Worm (Caenorhabditis elegans) whole organism, L3 larva: ENCODE measurements around the gene ZK945.6.

Experiments
- R02D3.7 ChIP-seq: fragments of 150-350 bp; optimal IDR thresholded peaks from 2 replicates; lab custom pipeline; 2014; ENCODE audit warnings: missing biosample characterization, missing genetic modification characterization
- ZK546.5 ChIP-seq: sonication (generic microtip); optimal IDR thresholded peaks from 2 replicates; lab custom pipeline; 2017; ENCODE audit warnings: missing biosample characterization, missing genetic modification characterization
- aly-2 ChIP-seq: fragments of 150-350 bp; optimal IDR thresholded peaks from 2 replicates; lab custom pipeline; 2014; ENCODE audit warnings: missing biosample characterization, missing genetic modification characterization
- ama-1 ChIP-seq: fragments of 150-350 bp; optimal IDR thresholded peaks from 2 replicates; lab custom pipeline; 2018
- ceh-16 ChIP-seq: sonication (generic microtip); optimal IDR thresholded peaks from 2 replicates; lab custom pipeline; 2017; ENCODE audit warnings: missing biosample characterization, missing genetic modification characterization
- ceh-9 ChIP-seq: sonication (generic microtip); optimal IDR thresholded peaks from 2 replicates; lab custom pipeline; 2018; ENCODE audit warnings: missing biosample characterization, missing genetic modification characterization
- egl-27 ChIP-seq: sonication (generic microtip); optimal IDR thresholded peaks from 4 replicates; lab custom pipeline; 2017; ENCODE audit warnings: missing biosample characterization, missing genetic modification reagents, missing genetic modification characterization
- egl-5 ChIP-seq: fragments of 150-350 bp; optimal IDR thresholded peaks from 2 replicates; lab custom pipeline; 2017; ENCODE audit warnings: missing biosample characterization, missing genetic modification reagents, missing genetic modification characterization, inconsistent platforms
- elt-1 ChIP-seq: fragments of 150-350 bp; optimal IDR thresholded peaks from 2 replicates; lab custom pipeline; 2014; ENCODE audit warnings: missing biosample characterization, missing genetic modification characterization
- elt-2 ChIP-seq: sonication (generic microtip); optimal IDR thresholded peaks from 2 replicates; lab custom pipeline; 2016; ENCODE audit warnings: missing genetic modification reagents, mild to moderate bottlenecking, missing genetic modification characterization, missing compliant biosample characterization
- fkh-10 ChIP-seq: sonication (generic microtip); optimal IDR thresholded peaks from 2 replicates; lab custom pipeline; 2017; ENCODE audit warnings: missing biosample characterization, missing genetic modification reagents, missing genetic modification characterization
- fkh-2 ChIP-seq: fragments of 150-350 bp; optimal IDR thresholded peaks from 2 replicates; lab custom pipeline; 2014; ENCODE audit warnings: missing biosample characterization, missing genetic modification reagents, missing genetic modification characterization
- fos-1 ChIP-seq: fragments of 150-350 bp; optimal IDR thresholded peaks from 2 replicates; lab custom pipeline; 2014; ENCODE audit warnings: missing biosample characterization, missing genetic modification characterization
- lin-15B ChIP-seq: fragments of 150-350 bp; optimal IDR thresholded peaks from 2 replicates; lab custom pipeline; 2014; ENCODE audit warnings: missing biosample characterization, missing genetic modification characterization
- lin-39 ChIP-seq: fragments of 150-350 bp; optimal IDR thresholded peaks from 2 replicates; lab custom pipeline; 2018; ENCODE audit warnings: missing biosample characterization, missing genetic modification reagents, missing genetic modification characterization
- mdl-1 ChIP-seq: fragments of 150-350 bp; optimal IDR thresholded peaks from 2 replicates; lab custom pipeline; 2014; ENCODE audit warnings: missing biosample characterization, missing genetic modification characterization
- mml-1 ChIP-seq: fragments of 150-350 bp; sonication (generic microtip); optimal IDR thresholded peaks from 3 replicates; lab custom pipeline; 2014; ENCODE audit warnings: missing biosample characterization, missing genetic modification characterization
- nfya-1 ChIP-seq: sonication (generic microtip); optimal IDR thresholded peaks from 2 replicates; lab custom pipeline; 2017; ENCODE audit warnings: missing genetic modification characterization, mild to moderate bottlenecking, missing compliant biosample characterization, antibody characterized with exemption, moderate library complexity; ENCODE audit not compliant: insufficient read depth
- nhr-11 ChIP-seq: fragments of 150-350 bp; optimal IDR thresholded peaks from 2 replicates; lab custom pipeline; 2014; ENCODE audit warnings: missing biosample characterization, missing genetic modification characterization
- nhr-12 ChIP-seq: fragments of 150-350 bp; optimal IDR thresholded peaks from 2 replicates; lab custom pipeline; 2014; ENCODE audit warnings: missing biosample characterization, missing genetic modification characterization
- nhr-237 ChIP-seq: fragments of 150-350 bp; optimal IDR thresholded peaks from 2 replicates; lab custom pipeline; 2014; ENCODE audit warnings: missing biosample characterization, missing genetic modification characterization
- nhr-25 ChIP-seq: sonication (generic microtip); optimal IDR thresholded peaks from 2 replicates; lab custom pipeline; 2017; ENCODE audit warnings: missing biosample characterization, missing genetic modification characterization
- nhr-28 ChIP-seq: fragments of 150-350 bp; optimal IDR thresholded peaks from 2 replicates; lab custom pipeline; 2014; ENCODE audit warnings: missing biosample characterization, missing genetic modification characterization
- nhr-43 ChIP-seq: sonication (generic microtip); optimal IDR thresholded peaks from 2 replicates; lab custom pipeline; 2016; ENCODE audit warnings: mild to moderate bottlenecking, missing genetic modification characterization, missing compliant biosample characterization; ENCODE audit not compliant: poor library complexity, severe bottlenecking
- nhr-67 ChIP-seq: fragments of 150-350 bp; optimal IDR thresholded peaks from 2 replicates; lab custom pipeline; 2014; ENCODE audit warnings: missing biosample characterization, missing genetic modification characterization
- pqm-1 ChIP-seq: fragments of 150-350 bp; optimal IDR thresholded peaks from 2 replicates; lab custom pipeline; 2017; ENCODE audit warnings: missing biosample characterization, missing genetic modification characterization, inconsistent platforms
- skn-1 ChIP-seq: fragments of 150-350 bp; optimal IDR thresholded peaks from 2 replicates; lab custom pipeline; 2014; ENCODE audit warnings: missing biosample characterization, missing genetic modification characterization
- tbx-2 ChIP-seq: sonication (generic microtip); optimal IDR thresholded peaks from 2 replicates; lab custom pipeline; 2016; ENCODE audit warnings: mild to moderate bottlenecking, missing genetic modification characterization, missing compliant biosample characterization
- unc-62 ChIP-seq: fragments of 150-350 bp; sonication (generic microtip); optimal IDR thresholded peaks from 4 replicates; lab custom pipeline; 2014; ENCODE audit warnings: missing biosample characterization, missing genetic modification reagents, missing genetic modification characterization
- zag-1 ChIP-seq: fragments of 150-350 bp; optimal IDR thresholded peaks from 2 replicates; lab custom pipeline; 2014; ENCODE audit warnings: missing biosample characterization, missing genetic modification characterization
- ztf-11 ChIP-seq: fragments of 150-350 bp; optimal IDR thresholded peaks from 2 replicates; lab custom pipeline; 2014; ENCODE audit warnings: missing biosample characterization, missing genetic modification characterization
- ztf-4 ChIP-seq: fragments of 150-350 bp; optimal IDR thresholded peaks from 2 replicates; lab custom pipeline; 2014; ENCODE audit warnings: missing biosample characterization, missing genetic modification characterization

Gene ZK945.6

DNA sequence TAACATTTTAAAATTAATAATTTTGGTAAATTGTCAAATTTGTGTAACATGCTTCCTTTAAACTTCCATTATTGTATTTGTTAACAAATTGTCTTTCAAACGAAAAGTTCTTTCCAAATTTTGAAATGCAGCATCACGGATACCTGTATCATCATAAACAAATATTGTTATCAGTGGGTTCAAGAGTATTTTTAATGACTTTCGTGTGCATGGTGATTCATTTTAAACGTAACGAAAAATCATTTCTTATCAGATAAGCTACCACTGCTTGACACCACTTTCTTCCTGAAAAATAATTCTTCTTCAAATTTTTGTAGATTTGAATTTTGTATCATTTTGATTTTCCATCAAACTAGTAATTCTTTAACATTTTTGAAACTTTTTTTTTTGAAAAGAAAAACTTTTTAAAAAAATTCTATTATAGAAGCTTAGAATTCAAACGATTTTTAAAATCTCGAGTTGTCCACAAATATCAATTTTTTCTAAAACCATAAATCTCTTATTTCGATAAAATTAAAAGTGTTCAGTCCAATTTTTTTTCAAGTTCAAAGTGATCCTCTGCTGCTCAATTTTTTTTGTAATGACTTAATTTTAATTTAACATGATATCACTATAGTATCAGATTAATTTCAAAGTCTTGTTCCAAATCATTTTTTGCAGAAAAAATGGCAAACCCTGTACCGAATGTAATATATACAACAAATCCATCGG, 27.7 kb upstream of the ZK945.6 start, which contains the start of gene F27E5.9 (continued):
- TF ChIP-seq nhr-12 (tag; lab: Kevin White, UChicago) = no peak
- TF ChIP-seq R02D3.7 (tag; lab: Kevin White, UChicago) = no peak
- no peak for TF ChIP-seq egl-27 (tag; lab: Kevin White, UChicago)
- no peak for TF ChIP-seq zag-1 (tag; lab: Kevin White, UChicago)
- peak; percentile 95 for TF ChIP-seq elt-2
- peak; percentile 14 for TF ChIP-seq skn-1 (tag; lab: Kevin White, UChicago)
- TF ChIP-seq aly-2 (tag; lab: Kevin White, UChicago) = no peak
- TF ChIP-seq, all 47 proteins: peak for 6

DNA sequence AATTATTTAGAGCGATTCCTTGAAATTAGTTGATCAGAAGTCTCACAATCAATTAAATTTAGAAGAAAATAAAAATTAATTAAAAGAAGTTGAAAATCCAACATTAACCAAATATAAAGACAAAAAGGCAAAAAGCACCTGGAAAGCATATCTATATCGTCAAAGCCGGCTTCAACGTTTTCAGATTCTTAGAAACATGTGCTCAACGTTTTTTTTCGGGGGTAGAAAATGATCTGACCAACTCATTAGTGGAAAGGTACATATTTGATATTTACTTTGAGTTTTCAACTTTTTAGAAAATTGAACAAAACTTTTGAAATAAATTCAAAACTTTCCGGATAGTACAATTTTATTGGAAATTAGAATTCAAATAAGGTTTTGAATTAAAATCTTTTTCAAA, 26.0 kb upstream of the ZK945.6 start:
- TF ChIP-seq tbx-2 = no peak
- TF ChIP-seq pqm-1 (tag; lab: Kevin White, UChicago) = no peak
- TF ChIP-seq nhr-11 = peak; percentile 39

DNA sequence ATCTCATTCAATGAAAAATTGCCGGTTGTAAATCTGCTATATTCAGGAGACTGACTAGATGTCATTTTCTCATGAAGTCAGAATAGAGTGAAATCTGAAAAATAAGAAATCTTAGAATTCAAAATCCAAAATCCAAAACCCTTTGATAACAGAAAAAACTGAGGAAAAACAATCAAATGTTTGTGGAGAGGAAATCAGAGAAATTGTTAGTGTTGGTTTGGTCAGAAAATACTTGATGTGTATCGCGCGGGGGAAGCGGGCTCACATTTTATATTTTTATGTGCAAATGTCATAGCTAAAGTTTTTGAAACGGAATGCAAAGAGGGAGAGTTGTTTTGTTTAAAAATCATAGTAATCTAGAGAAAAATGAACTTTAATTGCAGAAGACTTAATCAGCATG, 25.0 kb upstream of the ZK945.6 start, which contains the start of gene F27E5.5:
Gene F27E5.5, minus strand, starts transcription at position 101 of the 400 bp plus-strand sequence.
- TF ChIP-seq nhr-43 (tag; lab: Kevin White, UChicago) = no peak
- TF ChIP-seq ZK546.5 (tag; lab: Kevin White, UChicago) = no peak
- TF ChIP-seq nhr-237 (tag; lab: Kevin White, UChicago) = no peak
- TF ChIP-seq nhr-11 = no peak
- TF ChIP-seq mdl-1 (tag; lab: Kevin White, UChicago) = no peak
- no peak for TF ChIP-seq fkh-10
- no peak for TF ChIP-seq fos-1
- TF ChIP-seq lin-39 (tag; lab: Kevin White, UChicago) = no peak
- TF ChIP-seq mml-1 (tag; lab: Kevin White, UChicago) = no peak
- TF ChIP-seq ceh-9 (tag; lab: Kevin White, UChicago) = no peak
- TF ChIP-seq skn-1 (tag; lab: Kevin White, UChicago) = no peak
- TF ChIP-seq nhr-12 (tag; lab: Kevin White, UChicago) = no peak

DNA sequence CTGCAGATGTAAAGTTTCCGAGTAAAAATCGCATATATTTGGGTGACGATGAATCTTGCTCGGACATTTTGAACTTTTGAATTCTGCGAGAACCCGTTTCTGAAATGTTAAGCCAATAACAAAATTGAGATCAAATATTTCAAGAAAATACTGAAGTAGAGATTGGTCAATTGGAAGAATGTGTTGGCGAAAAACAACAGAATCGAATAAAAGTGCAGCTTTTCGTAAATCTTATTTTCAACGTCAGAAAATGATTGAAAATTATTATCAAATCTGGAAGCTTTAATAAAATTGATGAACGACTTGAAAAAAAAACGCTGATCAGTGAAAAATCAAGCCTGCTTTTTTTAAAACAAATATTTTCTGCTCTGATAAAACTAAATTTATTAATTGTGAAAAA, 20.6 kb upstream of the ZK945.6 start, which contains the start of gene F27E5.8:
Gene F27E5.8, minus strand, starts transcription at position 101 of the 400 bp plus-strand sequence.
- TF ChIP-seq ceh-16 (tag; lab: Kevin White, UChicago) = no peak
- TF ChIP-seq pqm-1 (tag; lab: Kevin White, UChicago) = no peak
- no peak for TF ChIP-seq fkh-2 (tag; lab: Kevin White, UChicago)
- TF ChIP-seq nhr-43 (tag; lab: Kevin White, UChicago) = no peak
- no peak for TF ChIP-seq aly-2 (tag; lab: Kevin White, UChicago)
- no peak for TF ChIP-seq ceh-9 (tag; lab: Kevin White, UChicago)
- no peak for TF ChIP-seq nfya-1
- TF ChIP-seq lin-15B (tag; lab: Kevin White, UChicago) = no peak
- TF ChIP-seq nhr-237 (tag; lab: Kevin White, UChicago) = no peak
- TF ChIP-seq skn-1 (tag; lab: Kevin White, UChicago) = no peak
- no peak for TF ChIP-seq nhr-28 (tag; lab: Kevin White, UChicago)
- no peak for TF ChIP-seq nhr-12 (tag; lab: Kevin White, UChicago)
- no peak for TF ChIP-seq nhr-25 (tag; lab: Kevin White, UChicago)
- no peak for TF ChIP-seq nhr-67
- TF ChIP-seq ama-1 (lab: Kevin White, UChicago) = no peak
- TF ChIP-seq egl-27 (tag; lab: Kevin White, UChicago) = no peak
- TF ChIP-seq ztf-4 (tag; lab: Kevin White, UChicago) = no peak
- TF ChIP-seq egl-5 (tag; lab: Kevin White, UChicago) = no peak
- no peak for TF ChIP-seq zag-1 (tag; lab: Kevin White, UChicago)
- TF ChIP-seq, all 47 proteins: peak for 0

DNA sequence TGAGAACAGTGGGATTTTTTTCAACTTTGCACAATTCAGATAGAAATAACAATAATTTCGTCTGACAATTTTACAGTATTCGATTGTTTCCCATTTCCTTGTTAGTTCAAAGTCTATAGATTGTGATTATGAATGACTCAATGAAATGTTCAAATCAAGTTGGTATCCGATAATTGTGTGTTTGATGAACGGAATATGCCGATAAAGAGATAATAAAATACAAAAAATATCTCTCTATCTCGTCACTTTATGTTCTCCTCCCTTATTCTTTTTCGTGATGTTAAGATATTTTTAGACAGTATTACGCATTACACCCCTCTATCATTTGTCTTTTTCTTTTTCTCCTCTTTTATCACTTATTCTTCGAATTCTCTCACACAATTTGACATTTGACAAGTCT, 15.7 kb upstream of the ZK945.6 start, which contains the start of gene F27E5.7:
Gene F27E5.7, plus strand, starts transcription at position 301 of the 400 bp plus-strand sequence.
- no peak for TF ChIP-seq ama-1 (lab: Kevin White, UChicago)
- no peak for TF ChIP-seq fkh-2 (tag; lab: Kevin White, UChicago)
- no peak for TF ChIP-seq nhr-25 (tag; lab: Kevin White, UChicago)
- no peak for TF ChIP-seq aly-2 (tag; lab: Kevin White, UChicago)
- no peak for TF ChIP-seq ztf-4 (tag; lab: Kevin White, UChicago)
- TF ChIP-seq egl-5 (tag; lab: Kevin White, UChicago) = no peak
- TF ChIP-seq nhr-43 (tag; lab: Kevin White, UChicago) = no peak
- TF ChIP-seq ceh-9 (tag; lab: Kevin White, UChicago) = no peak
- TF ChIP-seq ztf-11 (tag; lab: Kevin White, UChicago) = no peak
- TF ChIP-seq pqm-1 (tag; lab: Kevin White, UChicago) = no peak
- no peak for TF ChIP-seq lin-15B (tag; lab: Kevin White, UChicago)
- TF ChIP-seq elt-1 (tag; lab: Kevin White, UChicago) = no peak
- TF ChIP-seq egl-27 (tag; lab: Kevin White, UChicago) = no peak
- no peak for TF ChIP-seq elt-2
- TF ChIP-seq unc-62 = no peak
